Worm (Caenorhabditis elegans) whole organism, late embryonic: Measurements from ENCODE around the gene spi-1.

Source experiments
- dmd-4 ChIP-seq: sonication (generic microtip); optimal IDR thresholded peaks from 2 replicates; lab custom pipeline; 2016; ENCODE audit warnings: borderline replicate concordance, missing genetic modification characterization, missing compliant biosample characterization
- ets-4 ChIP-seq: sonication (generic microtip); optimal IDR thresholded peaks from 2 replicates; lab custom pipeline; 2016; ENCODE audit warnings: missing genetic modification characterization, missing compliant biosample characterization
- eyg-1 ChIP-seq: sonication (generic microtip); optimal IDR thresholded peaks from 2 replicates; lab custom pipeline; 2016; ENCODE audit warnings: missing genotype, missing genetic modification characterization, missing compliant biosample characterization
- hlh-6 ChIP-seq: sonication (generic microtip); optimal IDR thresholded peaks from 2 replicates; lab custom pipeline; 2016; ENCODE audit warnings: missing genotype, missing genetic modification characterization, missing compliant biosample characterization
- mec-3 ChIP-seq: sonication (generic microtip); optimal IDR thresholded peaks from 2 replicates; lab custom pipeline; 2016; ENCODE audit warnings: borderline replicate concordance, missing genetic modification characterization, missing compliant biosample characterization
- nfya-1 ChIP-seq: sonication (generic microtip); optimal IDR thresholded peaks from 2 replicates; lab custom pipeline; 2017; ENCODE audit warnings: missing genetic modification characterization, mild to moderate bottlenecking, missing compliant biosample characterization, antibody characterized with exemption, moderate library complexity
- npax-4 ChIP-seq: sonication (generic microtip); optimal IDR thresholded peaks from 2 replicates; lab custom pipeline; 2016; ENCODE audit warnings: missing genetic modification characterization, missing compliant biosample characterization
- pat-9 ChIP-seq: fragments of 200-800 bp; sonication (Bioruptor generic); optimal IDR thresholded peaks from 2 replicates; lab custom pipeline; 2018; ENCODE audit warnings: mild to moderate bottlenecking, missing genetic modification characterization, moderate library complexity, missing compliant biosample characterization
- pqm-1 ChIP-seq: sonication (generic microtip); optimal IDR thresholded peaks from 2 replicates; lab custom pipeline; 2016; ENCODE audit warnings: missing genetic modification characterization, missing compliant biosample characterization
- pros-1 ChIP-seq: fragments of 150-350 bp; optimal IDR thresholded peaks from 2 replicates; lab custom pipeline; 2014; ENCODE audit warnings: missing biosample characterization, missing genetic modification reagents, missing genetic modification characterization
- ref-2 ChIP-seq: sonication (generic microtip); optimal IDR thresholded peaks from 2 replicates; lab custom pipeline; 2016; ENCODE audit warnings: missing genetic modification characterization, missing compliant biosample characterization
- sox-4 ChIP-seq: sonication (generic microtip); optimal IDR thresholded peaks from 2 replicates; lab custom pipeline; 2017; ENCODE audit warnings: mild to moderate bottlenecking, missing genetic modification characterization, inconsistent platforms, missing compliant biosample characterization
- tbx-7 ChIP-seq: sonication (generic microtip); optimal IDR thresholded peaks from 2 replicates; lab custom pipeline; 2016; ENCODE audit warnings: missing genotype, missing genetic modification characterization, missing compliant biosample characterization

ce11 chrII:7496070-7496469 lies at the start of gene spi-1:
- TF ChIP-seq ets-4 (tag; lab: Kevin White, UChicago) (no peak), eyg-1 (tag; lab: Kevin White, UChicago) (no peak), pqm-1 (no peak), sox-4 (tag; lab: Kevin White, UChicago) (no peak), dmd-4 (no peak), npax-4 (tag; lab: Kevin White, UChicago) (no peak), hlh-6 (tag; lab: Kevin White, UChicago) (no peak), nfya-1 (tag; lab: Kevin White, UChicago) (no peak), pros-1 (tag; lab: Kevin White, UChicago) (no peak), mec-3 (no peak), ref-2 (no peak), tbx-7 (tag; lab: Kevin White, UChicago) (no peak), pat-9 (tag; lab: Kevin White, UChicago) (no peak)
